Worm (Caenorhabditis elegans) whole organism, L1 larva: Measurements from ENCODE around the gene ZK1127.13.

Experiments used
- C16A3.4 ChIP-seq: fragments of 150-350 bp; optimal IDR thresholded peaks from 2 replicates; lab custom pipeline; 2014; ENCODE audit warnings: missing biosample characterization, missing genetic modification characterization
- C34B4.2 ChIP-seq: sonication (generic microtip); optimal IDR thresholded peaks from 2 replicates; lab custom pipeline; 2017; ENCODE audit warnings: mild to moderate bottlenecking, missing genetic modification characterization, missing compliant biosample characterization
- F16B12.6 ChIP-seq: fragments of 150-350 bp; optimal IDR thresholded peaks from 2 replicates; lab custom pipeline; 2014; ENCODE audit warnings: missing biosample characterization, missing genetic modification characterization
- Y116A8C.19 ChIP-seq: sonication (generic microtip); optimal IDR thresholded peaks from 2 replicates; lab custom pipeline; 2016; ENCODE audit warnings: missing compliant biosample characterization, missing genetic modification characterization, borderline replicate concordance
- aly-2 ChIP-seq: fragments of 150-350 bp; optimal IDR thresholded peaks from 2 replicates; lab custom pipeline; 2014; ENCODE audit warnings: missing biosample characterization, missing genetic modification characterization
- ama-1 ChIP-seq: fragments of 150-350 bp; optimal IDR thresholded peaks from 2 replicates; lab custom pipeline; 2014
- blmp-1 ChIP-seq: fragments of 150-350 bp; optimal IDR thresholded peaks from 2 replicates; lab custom pipeline; 2014; ENCODE audit warnings: missing biosample characterization, missing genetic modification characterization
- ceh-63 ChIP-seq: fragments of 200-800 bp; sonication (Bioruptor generic); optimal IDR thresholded peaks from 2 replicates; lab custom pipeline; 2018; ENCODE audit warnings: mild to moderate bottlenecking, missing genetic modification characterization, missing compliant biosample characterization
- ceh-8 ChIP-seq: fragments of 200-800 bp; sonication (Bioruptor generic); optimal IDR thresholded peaks from 2 replicates; lab custom pipeline; 2018; ENCODE audit warnings: mild to moderate bottlenecking, missing genetic modification characterization, moderate library complexity, missing compliant biosample characterization
- ceh-88 ChIP-seq: fragments of 200-800 bp; sonication (Bioruptor generic); IDR thresholded peaks from 2 replicates; pipeline ENCODE4 v1.3.6; 2022; ENCODE audit warnings: missing genetic modification characterization, missing compliant biosample characterization
- ces-1 ChIP-seq: fragments of 150-350 bp; optimal IDR thresholded peaks from 2 replicates; lab custom pipeline; 2014; ENCODE audit warnings: missing biosample characterization, missing genetic modification reagents, missing genetic modification characterization
- dpl-1 ChIP-seq, 3 experiments: fragments of 150-350 bp in 2 of 3; sonication (generic microtip) in 1 of 3; optimal IDR thresholded peaks; 2 replicates each; lab custom pipeline; 2014 to 2017; ENCODE audit warnings: missing biosample characterization in 3 of 3, missing genetic modification characterization in 3 of 3, missing genetic modification reagents in 3 of 3
- dsc-1 ChIP-seq: sonication (generic microtip); optimal IDR thresholded peaks from 2 replicates; lab custom pipeline; 2016; ENCODE audit warnings: mild to moderate bottlenecking, missing genetic modification characterization, missing compliant biosample characterization
- efl-1 ChIP-seq, 4 experiments: fragments of 150-350 bp; optimal IDR thresholded peaks in 3 of 4; peaks in 1 of 4; 1 replicate in 1 of 4; 2 replicates in 3 of 4; lab custom pipeline; 2014; ENCODE audit warnings: missing biosample characterization in 2 of 4, missing genetic modification characterization in 2 of 4, missing genetic modification reagents in 2 of 4
- egl-27 ChIP-seq, 2 experiments: fragments of 150-350 bp in 1 of 2; sonication (generic microtip); optimal IDR thresholded peaks; 3 replicates each; lab custom pipeline; 2017 to 2018; ENCODE audit warnings: missing biosample characterization in 2 of 2, missing genetic modification characterization in 2 of 2, missing genetic modification reagents in 2 of 2
- fkh-10 ChIP-seq: sonication (generic microtip); optimal IDR thresholded peaks from 2 replicates; lab custom pipeline; 2017; ENCODE audit warnings: missing biosample characterization, missing genetic modification reagents, missing genetic modification characterization
- fkh-8 ChIP-seq: sonication (generic microtip); optimal IDR thresholded peaks from 2 replicates; lab custom pipeline; 2016; ENCODE audit warnings: mild to moderate bottlenecking, missing genetic modification characterization, missing compliant biosample characterization
- fos-1 ChIP-seq: fragments of 150-350 bp; optimal IDR thresholded peaks from 2 replicates; lab custom pipeline; 2014; ENCODE audit warnings: missing biosample characterization, missing genetic modification characterization
- grh-1 ChIP-seq: fragments of 200-800 bp; sonication (Bioruptor generic); IDR thresholded peaks from 2 replicates; pipeline ENCODE4 v1.3.6; 2022; ENCODE audit warnings: missing genetic modification reagents, missing genetic modification characterization, missing compliant biosample characterization
- hlh-17 ChIP-seq: fragments of 200-800 bp; sonication (Bioruptor generic); optimal IDR thresholded peaks from 2 replicates; lab custom pipeline; 2018; ENCODE audit warnings: missing genetic modification characterization, mild to moderate bottlenecking, missing compliant biosample characterization, moderate library complexity, borderline replicate concordance
- hlh-4 ChIP-seq: sonication (generic microtip); optimal IDR thresholded peaks from 2 replicates; lab custom pipeline; 2016; ENCODE audit warnings: mild to moderate bottlenecking, missing genetic modification characterization, missing compliant biosample characterization
- hpl-2 ChIP-seq: fragments of 150-350 bp; optimal IDR thresholded peaks from 2 replicates; lab custom pipeline; 2014; ENCODE audit warnings: missing biosample characterization, missing genetic modification reagents, missing genetic modification characterization
- isw-1 ChIP-seq: fragments of 200-800 bp; sonication (Bioruptor generic); IDR thresholded peaks from 2 replicates; pipeline ENCODE4 v1.3.6; 2022; ENCODE audit warnings: missing genetic modification characterization, missing compliant biosample characterization
- jun-1 ChIP-seq: fragments of 150-350 bp; optimal IDR thresholded peaks from 2 replicates; lab custom pipeline; 2014; ENCODE audit warnings: missing biosample characterization, missing genetic modification reagents, missing genetic modification characterization
- lin-13 ChIP-seq: fragments of 150-350 bp; optimal IDR thresholded peaks from 2 replicates; lab custom pipeline; 2014; ENCODE audit warnings: missing biosample characterization, missing genetic modification reagents, missing genetic modification characterization
- lin-15B ChIP-seq: fragments of 150-350 bp; sonication (generic microtip); optimal IDR thresholded peaks from 3 replicates; lab custom pipeline; 2014; ENCODE audit warnings: missing biosample characterization, missing genetic modification characterization
- lin-39 ChIP-seq: fragments of 150-350 bp; optimal IDR thresholded peaks from 2 replicates; lab custom pipeline; 2014; ENCODE audit warnings: missing biosample characterization, missing genetic modification reagents, missing genetic modification characterization
- mep-1 ChIP-seq: fragments of 150-350 bp; optimal IDR thresholded peaks from 2 replicates; lab custom pipeline; 2014; ENCODE audit warnings: missing biosample characterization, missing genetic modification characterization
- nhr-11 ChIP-seq: fragments of 150-350 bp; optimal IDR thresholded peaks from 2 replicates; lab custom pipeline; 2014; ENCODE audit warnings: missing biosample characterization, missing genetic modification characterization
- nhr-28 ChIP-seq: fragments of 150-350 bp; optimal IDR thresholded peaks from 2 replicates; lab custom pipeline; 2014; ENCODE audit warnings: missing biosample characterization, missing genetic modification characterization
- nhr-47 ChIP-seq: sonication (generic microtip); optimal IDR thresholded peaks from 2 replicates; lab custom pipeline; 2016; ENCODE audit warnings: mild to moderate bottlenecking, missing genetic modification characterization, moderate library complexity, missing compliant biosample characterization
- nhr-71 ChIP-seq: sonication (generic microtip); optimal IDR thresholded peaks from 2 replicates; lab custom pipeline; 2016; ENCODE audit warnings: mild to moderate bottlenecking, missing genetic modification characterization, moderate library complexity, missing compliant biosample characterization
- nhr-76 ChIP-seq: sonication (generic microtip); optimal IDR thresholded peaks from 2 replicates; lab custom pipeline; 2017; ENCODE audit warnings: missing biosample characterization, missing genetic modification characterization
- nhr-84 ChIP-seq: sonication (generic microtip); optimal IDR thresholded peaks from 2 replicates; lab custom pipeline; 2017; ENCODE audit warnings: missing biosample characterization, missing genetic modification characterization
- nhr-85 ChIP-seq: sonication (generic microtip); peaks from one replicate; lab custom pipeline; 2016; ENCODE audit warnings: missing genetic modification characterization, inconsistent platforms, missing compliant biosample characterization
- nhr-90 ChIP-seq: sonication (generic microtip); optimal IDR thresholded peaks from 2 replicates; lab custom pipeline; 2016; ENCODE audit warnings: mild to moderate bottlenecking, missing genetic modification characterization, missing compliant biosample characterization; ENCODE audit not compliant: poor library complexity
- pax-3 ChIP-seq: fragments of 200-800 bp; sonication (Bioruptor generic); optimal IDR thresholded peaks from 2 replicates; lab custom pipeline; 2018; ENCODE audit warnings: mild to moderate bottlenecking, missing genetic modification characterization, moderate library complexity, missing compliant biosample characterization
- pqm-1 ChIP-seq: sonication (generic microtip); optimal IDR thresholded peaks from 3 replicates; lab custom pipeline; 2017; ENCODE audit warnings: missing biosample characterization, missing genetic modification characterization
- skn-1 ChIP-seq: fragments of 150-350 bp; optimal IDR thresholded peaks from 2 replicates; lab custom pipeline; 2014; ENCODE audit warnings: missing biosample characterization, missing genetic modification characterization
- snpc-4 ChIP-seq: fragments of 150-350 bp; optimal IDR thresholded peaks from 2 replicates; lab custom pipeline; 2014; ENCODE audit warnings: missing biosample characterization, missing genetic modification characterization
- sox-4 ChIP-seq: sonication (generic microtip); optimal IDR thresholded peaks from 2 replicates; lab custom pipeline; 2016; ENCODE audit warnings: missing genetic modification characterization, missing compliant biosample characterization
- sup-37 ChIP-seq: fragments of 200-800 bp; sonication (Bioruptor generic); optimal IDR thresholded peaks from 2 replicates; lab custom pipeline; 2018; ENCODE audit warnings: mild to moderate bottlenecking, missing genetic modification characterization, missing compliant biosample characterization
- swsn-7 ChIP-seq: sonication (generic microtip); optimal IDR thresholded peaks from 2 replicates; lab custom pipeline; 2016; ENCODE audit warnings: missing genetic modification characterization, missing compliant biosample characterization
- tbx-2 ChIP-seq: sonication (generic microtip); optimal IDR thresholded peaks from 2 replicates; lab custom pipeline; 2016; ENCODE audit warnings: missing genetic modification characterization, missing compliant biosample characterization
- unc-30 ChIP-seq: sonication (generic microtip); optimal IDR thresholded peaks from 2 replicates; lab custom pipeline; 2017; ENCODE audit warnings: missing biosample characterization, missing genetic modification characterization
- vab-15 ChIP-seq: sonication (generic microtip); optimal IDR thresholded peaks from 2 replicates; lab custom pipeline; 2017; ENCODE audit warnings: missing genotype, mild to moderate bottlenecking, missing genetic modification characterization, missing compliant biosample characterization
- xbp-1 ChIP-seq: sonication (generic microtip); optimal IDR thresholded peaks from 2 replicates; lab custom pipeline; 2016; ENCODE audit warnings: missing genetic modification characterization, missing compliant biosample characterization
- zip-4 ChIP-seq: fragments of 200-800 bp; sonication (Bioruptor generic); optimal IDR thresholded peaks from 2 replicates; lab custom pipeline; 2018; ENCODE audit warnings: mild to moderate bottlenecking, missing genetic modification characterization, moderate library complexity, missing compliant biosample characterization
- ztf-11 ChIP-seq, 2 experiments: sonication (generic microtip); optimal IDR thresholded peaks; 2 replicates each; lab custom pipeline; 2016 to 2017; ENCODE audit warnings: missing genetic modification characterization in 2 of 2, missing biosample characterization in 1 of 2, missing compliant biosample characterization in 1 of 2

The ZK1127.13 gene

ce11 chrII:7022370-7023001, 30.6 kb upstream of the ZK1127.13 start, which contains the start of the genes lst-6 and lst-5 (continued):
- TF ChIP-seq ceh-88 (GFP tag; lab: Robert Waterston, UW): peak; percentile 62
- TF ChIP-seq ztf-11 (tag; optimal IDR thresholded peaks at IDR 0.05; lab: Kevin White, UChicago): no peak
- TF ChIP-seq hlh-4 (tag; lab: Kevin White, UChicago): no peak
- no peak for TF ChIP-seq nhr-11 (tag; lab: Kevin White, UChicago)
- TF ChIP-seq snpc-4 (tag; lab: Kevin White, UChicago): peak; percentile 56
- peak; percentile 31 for TF ChIP-seq lin-39 (tag; lab: Kevin White, UChicago)
- no peak for TF ChIP-seq ama-1 (lab: Kevin White, UChicago)
- peak; percentile 74 for TF ChIP-seq fkh-8 (tag; lab: Kevin White, UChicago)
- TF ChIP-seq efl-1 (optimal IDR thresholded peaks at IDR 0.05; lab: Kevin White, UChicago): peak; percentile 61 to 73
- peak; percentile 67 to 97 for TF ChIP-seq efl-1 (GFP tag; optimal IDR thresholded peaks at IDR 0.05 in 1 of 2; lab: Kevin White, UChicago)
- TF ChIP-seq C16A3.4 (tag; lab: Kevin White, UChicago): peak; percentile 69
- TF ChIP-seq ceh-8: peak; percentile 5
- TF ChIP-seq nhr-71: peak; percentile 84
- TF ChIP-seq fkh-10 (GFP tag; lab: Kevin White, UChicago): peak; percentile 47
- TF ChIP-seq egl-27 (tag; optimal IDR thresholded peaks at IDR 0.05; lab: Kevin White, UChicago): no peak
- TF ChIP-seq nhr-84: no peak
- TF ChIP-seq lin-13 (GFP tag; lab: Kevin White, UChicago): peak; percentile 24
- no peak for TF ChIP-seq hpl-2
- TF ChIP-seq tbx-2 (tag; lab: Kevin White, UChicago): peak; percentile 68
- peak; percentile 58 for TF ChIP-seq isw-1 (GFP tag; lab: Robert Waterston, UW)
- TF ChIP-seq nhr-90: peak; percentile 10
- TF ChIP-seq F16B12.6 (tag; lab: Kevin White, UChicago): peak; percentile 58
- TF ChIP-seq dpl-1 (GFP tag; optimal IDR thresholded peaks at IDR 0.05; lab: Kevin White, UChicago): peak; percentile 34 to 77 (median 73)
- peak; percentile 70 for TF ChIP-seq dsc-1 (tag; lab: Kevin White, UChicago)
- no peak for TF ChIP-seq pax-3 (tag; lab: Kevin White, UChicago)
- peak; percentile 14 for TF ChIP-seq blmp-1 (tag; lab: Kevin White, UChicago)
- TF ChIP-seq skn-1: peak; percentile 50
- TF ChIP-seq fos-1 (tag; lab: Kevin White, UChicago): no peak
- no peak for TF ChIP-seq C34B4.2 (tag; lab: Kevin White, UChicago)
- TF ChIP-seq jun-1 (tag; lab: Kevin White, UChicago): peak; percentile 40
- TF ChIP-seq unc-30: no peak
- TF ChIP-seq swsn-7: peak; percentile 74
- TF ChIP-seq nhr-47 (tag; lab: Kevin White, UChicago): peak; percentile 80
- TF ChIP-seq sox-4: no peak
- peak; percentile 60 for TF ChIP-seq mep-1 (tag; lab: Kevin White, UChicago)
- no peak for TF ChIP-seq nhr-76 (tag; lab: Kevin White, UChicago)
- peak; percentile 10 for TF ChIP-seq sup-37 (GFP tag; lab: Kevin White, UChicago)
- TF ChIP-seq ceh-63 (GFP tag; lab: Kevin White, UChicago): no peak
- TF ChIP-seq zip-4 (GFP tag; lab: Kevin White, UChicago): no peak
- no peak for TF ChIP-seq grh-1 (GFP tag; lab: Robert Waterston, UW)
- peak; percentile 50 for TF ChIP-seq lin-15B
- TF ChIP-seq vab-15: no peak
- peak; percentile 76 for TF ChIP-seq xbp-1 (tag; lab: Kevin White, UChicago)
- TF ChIP-seq nhr-85: peak; percentile 57
- no peak for TF ChIP-seq aly-2 (tag; lab: Kevin White, UChicago)
- TF ChIP-seq Y116A8C.19: no peak
- TF ChIP-seq pqm-1: no peak
- TF ChIP-seq ces-1: no peak
- TF ChIP-seq nhr-28 (tag; lab: Kevin White, UChicago): no peak
- TF ChIP-seq hlh-17 (GFP tag; lab: Kevin White, UChicago): no peak
